Worm (Caenorhabditis elegans): ENCODE data around the gene D1086.5.

- TF ChIP-seq unc-62 (GFP tag; optimal IDR thresholded peaks at IDR 0.05) (no peak), unc-39 (tag; optimal IDR thresholded peaks at IDR 0.05) (no peak), snpc-4 (tag; optimal IDR thresholded peaks at IDR 0.05) (no peak), elt-3 (tag; optimal IDR thresholded peaks at IDR 0.05) (no peak), ceh-82 (tag; optimal IDR thresholded peaks at IDR 0.05) (no peak), pqm-1 (tag; optimal IDR thresholded peaks at IDR 0.05) (no peak), nhr-23 (tag; optimal IDR thresholded peaks at IDR 0.05) (no peak), ama-1 (optimal IDR thresholded peaks at IDR 0.05) (no peak), nhr-76 (tag; optimal IDR thresholded peaks at IDR 0.05) (no peak), fkh-10 (GFP tag; optimal IDR thresholded peaks at IDR 0.05) (no peak), nhr-237 (tag; optimal IDR thresholded peaks at IDR 0.05) (no peak), nhr-77 (tag; optimal IDR thresholded peaks at IDR 0.05) (no peak)
Observed at ce11 chrV:14085589-14085988, 4.6 kb downstream of the D1086.5 start, which contains the start of gene D1086.18.

All from whole organism, L3 larva.